Fruit fly (Drosophila melanogaster) whole organism: ENCODE results near the gene CG1529.

ENCODE experiments used
- CG8478 ChIP-seq: fragments of >200 bp; optimal IDR thresholded peaks from 2 replicates; lab custom pipeline; 2018; ENCODE audit warnings: inconsistent platforms
- Dll ChIP-seq: fragments of >200 bp; optimal IDR thresholded peaks from 2 replicates; lab custom pipeline; 2017
- EcR ChIP-seq, 2 experiments: fragments of >200 bp; optimal IDR thresholded peaks; 2 replicates each; lab custom pipeline; 2017; ENCODE audit warnings: missing biosample characterization in 2 of 2, missing genetic modification characterization in 2 of 2, missing genetic modification reagents in 2 of 2
- pan ChIP-seq: fragments of >200 bp; optimal IDR thresholded peaks from 2 replicates; lab custom pipeline; 2017
- psq ChIP-seq: fragments of >200 bp; optimal IDR thresholded peaks from 2 replicates; lab custom pipeline; 2017
- usp ChIP-seq: fragments of >200 bp; optimal IDR thresholded peaks from 2 replicates; lab custom pipeline; 2017; ENCODE audit warnings: missing biosample characterization, missing genetic modification characterization, mixed read lengths

- TF ChIP-seq psq (lab: Kevin White, UChicago) (no peak), usp (GFP tag; lab: Kevin White, UChicago) (no peak), EcR (GFP tag; optimal IDR thresholded peaks at IDR 0.05; lab: Kevin White, UChicago) (no peak), Dll (lab: Kevin White, UChicago) (no peak), pan (no peak), CG8478 (lab: Kevin White, UChicago) (no peak)
Measured at dm6 chrX:21054963-21055480, 23.3 kb upstream of the CG1529 start.
